Worm (Caenorhabditis elegans): Measurements from ENCODE around the gene dao-6.

- TF ChIP-seq daf-12 (tag; optimal IDR thresholded peaks at IDR 0.05) (no peak), zag-1 (tag; optimal IDR thresholded peaks at IDR 0.05) (no peak), nhr-28 (tag; optimal IDR thresholded peaks at IDR 0.05) (no peak), nhr-77 (tag; optimal IDR thresholded peaks at IDR 0.05) (no peak), egl-5 (tag; optimal IDR thresholded peaks at IDR 0.05) (no peak), skn-1 (tag; optimal IDR thresholded peaks at IDR 0.05) (no peak), eor-1 (tag; optimal IDR thresholded peaks at IDR 0.05) (no peak), pha-4 (tag; optimal IDR thresholded peaks at IDR 0.05) (no peak), nhr-237 (tag; optimal IDR thresholded peaks at IDR 0.05) (no peak), lin-39 (tag; optimal IDR thresholded peaks at IDR 0.05) (no peak), tbx-2 (tag; optimal IDR thresholded peaks at IDR 0.05) (no peak), nhr-25 (tag; optimal IDR thresholded peaks at IDR 0.05) (no peak), elt-1 (tag; optimal IDR thresholded peaks at IDR 0.05) (no peak), mdl-1 (tag; optimal IDR thresholded peaks at IDR 0.05) (no peak)
Observed at ce11 chrIII:9694474-9694873, 41.5 kb downstream of the dao-6 start, which contains the start of gene set-3.
